Worm (Caenorhabditis elegans) whole organism, mixed stage, embryonic: ENCODE measurements around the gene Y38H8A.7.

Experiments used
- bed-3 ChIP-seq: fragments of 200-800 bp; sonication (Bioruptor generic); optimal IDR thresholded peaks from 3 replicates; lab custom pipeline; 2018; ENCODE audit warnings: mild to moderate bottlenecking, missing genetic modification characterization, moderate library complexity, missing compliant biosample characterization
- blmp-1 ChIP-seq: fragments of 150-350 bp; optimal IDR thresholded peaks from 2 replicates; lab custom pipeline; 2014; ENCODE audit warnings: missing biosample characterization, missing genetic modification characterization
- ceh-39 ChIP-seq: fragments of 150-350 bp; optimal IDR thresholded peaks from 2 replicates; lab custom pipeline; 2014; ENCODE audit warnings: missing biosample characterization, missing genetic modification characterization
- ceh-43 ChIP-seq: fragments of 200-800 bp; sonication (Bioruptor generic); optimal IDR thresholded peaks from 2 replicates; lab custom pipeline; 2018; ENCODE audit warnings: mild to moderate bottlenecking, missing genetic modification characterization, moderate library complexity, missing compliant biosample characterization
- ceh-83 ChIP-seq: fragments of 200-800 bp; sonication (Bioruptor generic); optimal IDR thresholded peaks from 2 replicates; lab custom pipeline; 2018; ENCODE audit warnings: mild to moderate bottlenecking, missing genetic modification characterization, missing compliant biosample characterization
- ces-1 ChIP-seq: fragments of 150-350 bp; optimal IDR thresholded peaks from 2 replicates; lab custom pipeline; 2014; ENCODE audit warnings: missing biosample characterization, missing genetic modification reagents, missing genetic modification characterization
- drap-1 ChIP-seq: fragments of 200-800 bp; sonication (Bioruptor generic); optimal IDR thresholded peaks from 3 replicates; lab custom pipeline; 2018; ENCODE audit warnings: mild to moderate bottlenecking, missing genetic modification characterization, missing compliant biosample characterization
- elt-3 ChIP-seq: fragments of 150-350 bp; optimal IDR thresholded peaks from 2 replicates; lab custom pipeline; 2014; ENCODE audit warnings: missing biosample characterization, missing genetic modification characterization
- flh-1 ChIP-seq: fragments of 200-800 bp; sonication (Bioruptor generic); optimal IDR thresholded peaks from 2 replicates; lab custom pipeline; 2018; ENCODE audit warnings: mild to moderate bottlenecking, missing genetic modification characterization, moderate library complexity, missing compliant biosample characterization
- ham-2 ChIP-seq: fragments of 200-800 bp; sonication (Bioruptor generic); optimal IDR thresholded peaks from 2 replicates; lab custom pipeline; 2018; ENCODE audit warnings: mild to moderate bottlenecking, missing genetic modification characterization, missing compliant biosample characterization
- hlh-1 ChIP-seq: fragments of 150-350 bp; optimal IDR thresholded peaks from 2 replicates; lab custom pipeline; 2014; ENCODE audit warnings: missing biosample characterization, missing genetic modification reagents, missing genetic modification characterization
- lin-13 ChIP-seq: fragments of 150-350 bp; optimal IDR thresholded peaks from 2 replicates; lab custom pipeline; 2014; ENCODE audit warnings: missing biosample characterization, missing genetic modification characterization
- lin-32 ChIP-seq: fragments of 200-800 bp; sonication (Bioruptor generic); optimal IDR thresholded peaks from 2 replicates; lab custom pipeline; 2018; ENCODE audit warnings: mild to moderate bottlenecking, missing genetic modification characterization, missing compliant biosample characterization
- lsy-2 ChIP-seq: fragments of 150-350 bp; optimal IDR thresholded peaks from 2 replicates; lab custom pipeline; 2014; ENCODE audit warnings: missing biosample characterization, missing genetic modification characterization
- mab-5 ChIP-seq: fragments of 150-350 bp; optimal IDR thresholded peaks from 2 replicates; lab custom pipeline; 2014; ENCODE audit warnings: missing biosample characterization, missing genetic modification characterization
- mls-2 ChIP-seq: sonication (generic microtip); optimal IDR thresholded peaks from 2 replicates; lab custom pipeline; 2016; ENCODE audit warnings: mild to moderate bottlenecking, missing genetic modification characterization, moderate library complexity, missing compliant biosample characterization
- nhr-12 ChIP-seq: fragments of 150-350 bp; optimal IDR thresholded peaks from 2 replicates; lab custom pipeline; 2014; ENCODE audit warnings: missing biosample characterization, missing genetic modification characterization
- nhr-2 ChIP-seq: fragments of 150-350 bp; optimal IDR thresholded peaks from 2 replicates; lab custom pipeline; 2014; ENCODE audit warnings: missing biosample characterization, missing genetic modification characterization
- nhr-237 ChIP-seq: fragments of 150-350 bp; optimal IDR thresholded peaks from 2 replicates; lab custom pipeline; 2014; ENCODE audit warnings: missing biosample characterization, missing genetic modification characterization
- nhr-28 ChIP-seq: fragments of 150-350 bp; optimal IDR thresholded peaks from 2 replicates; lab custom pipeline; 2014; ENCODE audit warnings: missing biosample characterization, missing genetic modification characterization
- nhr-76 ChIP-seq: sonication (generic microtip); optimal IDR thresholded peaks from 2 replicates; lab custom pipeline; 2017; ENCODE audit warnings: missing biosample characterization, missing genetic modification characterization
- sem-2 ChIP-seq: fragments of 200-800 bp; sonication (Bioruptor generic); optimal IDR thresholded peaks from 2 replicates; lab custom pipeline; 2018; ENCODE audit warnings: mild to moderate bottlenecking, missing genetic modification characterization, missing compliant biosample characterization
- sptf-1 ChIP-seq: sonication (generic microtip); optimal IDR thresholded peaks from 2 replicates; lab custom pipeline; 2017; ENCODE audit warnings: mild to moderate bottlenecking, missing genetic modification characterization, moderate library complexity, missing compliant biosample characterization
- unc-120 ChIP-seq: sonication (generic microtip); optimal IDR thresholded peaks from 2 replicates; lab custom pipeline; 2017; ENCODE audit warnings: missing genetic modification characterization, missing compliant biosample characterization; ENCODE audit not compliant: poor library complexity, severe bottlenecking
- unc-39 ChIP-seq: fragments of 150-350 bp; optimal IDR thresholded peaks from 2 replicates; lab custom pipeline; 2014; ENCODE audit warnings: missing biosample characterization, missing genetic modification characterization
- unc-62 ChIP-seq: fragments of 150-350 bp; optimal IDR thresholded peaks from 2 replicates; lab custom pipeline; 2014; ENCODE audit warnings: missing biosample characterization, missing genetic modification reagents, missing genetic modification characterization
- zip-8 ChIP-seq: fragments of 150-350 bp; optimal IDR thresholded peaks from 2 replicates; lab custom pipeline; 2014; ENCODE audit warnings: missing biosample characterization, missing genetic modification characterization
- ztf-11 ChIP-seq: fragments of 150-350 bp; optimal IDR thresholded peaks from 2 replicates; lab custom pipeline; 2014; ENCODE audit warnings: missing biosample characterization, missing genetic modification characterization

The Y38H8A.7 gene

DNA sequence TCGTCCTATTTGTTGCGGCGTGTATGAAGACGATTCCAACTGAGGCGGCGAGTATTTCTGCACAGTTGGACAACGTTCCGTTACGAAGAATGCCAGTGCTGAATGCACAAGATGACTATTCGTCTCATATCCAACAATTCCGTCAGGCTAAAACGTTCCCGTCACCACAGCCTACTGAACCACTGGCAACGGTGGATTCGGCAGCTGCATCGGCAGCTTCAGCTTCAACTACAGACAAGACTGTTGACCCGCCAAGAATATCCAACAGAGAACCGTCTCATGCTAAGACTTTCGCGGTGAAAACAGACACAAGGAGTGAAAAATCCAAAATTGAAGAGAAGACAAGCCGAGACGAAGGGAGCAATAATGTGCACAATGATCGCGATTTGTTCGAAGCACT is 28.3 kb downstream of the Y38H8A.7 start:
- no peak for TF ChIP-seq nhr-12 (tag; lab: Kevin White, UChicago)
- no peak for TF ChIP-seq hlh-1 (tag; lab: Kevin White, UChicago)
- TF ChIP-seq lsy-2 (tag; lab: Kevin White, UChicago) = no peak
- TF ChIP-seq nhr-76 (tag; lab: Kevin White, UChicago) = no peak
- TF ChIP-seq unc-39 (tag; lab: Kevin White, UChicago) = no peak
- no peak for TF ChIP-seq unc-62
- no peak for TF ChIP-seq ces-1 (GFP tag; lab: Kevin White, UChicago)
- TF ChIP-seq unc-120 = no peak
- TF ChIP-seq nhr-2 (tag; lab: Kevin White, UChicago) = no peak
- no peak for TF ChIP-seq sptf-1 (tag; lab: Kevin White, UChicago)
- TF ChIP-seq, all 35 proteins: peak for 0

DNA sequence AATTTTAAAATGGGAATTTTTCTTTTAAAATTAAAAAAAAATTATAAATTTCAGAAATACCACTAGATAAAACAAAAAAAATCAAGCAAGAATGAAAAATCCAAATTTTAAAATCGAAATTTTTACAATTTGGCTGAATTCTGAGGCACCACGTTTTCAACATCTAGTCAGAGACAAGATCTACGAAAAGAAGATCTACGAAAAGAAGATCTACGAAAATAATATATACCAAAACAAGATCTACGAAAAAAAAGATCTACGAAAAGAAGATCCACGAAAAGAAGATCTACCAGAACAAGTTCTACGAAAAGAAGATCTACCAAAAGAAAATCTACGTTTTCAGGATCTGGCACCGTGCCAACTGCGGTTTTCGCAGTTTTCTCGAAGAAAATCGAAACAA is 31.7 kb downstream of the Y38H8A.7 start:
- TF ChIP-seq nhr-2 (tag; lab: Kevin White, UChicago) = no peak
- TF ChIP-seq ham-2 (GFP tag; lab: Kevin White, UChicago) = no peak
- TF ChIP-seq nhr-237 (tag; lab: Kevin White, UChicago) = no peak
- TF ChIP-seq nhr-76 (tag; lab: Kevin White, UChicago) = no peak
- TF ChIP-seq nhr-12 (tag; lab: Kevin White, UChicago) = no peak
- no peak for TF ChIP-seq ceh-43 (GFP tag; lab: Kevin White, UChicago)
- TF ChIP-seq lsy-2 (tag; lab: Kevin White, UChicago) = no peak
- no peak for TF ChIP-seq sem-2 (GFP tag; lab: Kevin White, UChicago)
- TF ChIP-seq ceh-39 (tag; lab: Kevin White, UChicago) = no peak
- TF ChIP-seq lin-13 (tag; lab: Kevin White, UChicago) = no peak
- TF ChIP-seq bed-3 = no peak
- no peak for TF ChIP-seq drap-1 (GFP tag; lab: Kevin White, UChicago)
- no peak for TF ChIP-seq lin-32 (GFP tag; lab: Kevin White, UChicago)

DNA sequence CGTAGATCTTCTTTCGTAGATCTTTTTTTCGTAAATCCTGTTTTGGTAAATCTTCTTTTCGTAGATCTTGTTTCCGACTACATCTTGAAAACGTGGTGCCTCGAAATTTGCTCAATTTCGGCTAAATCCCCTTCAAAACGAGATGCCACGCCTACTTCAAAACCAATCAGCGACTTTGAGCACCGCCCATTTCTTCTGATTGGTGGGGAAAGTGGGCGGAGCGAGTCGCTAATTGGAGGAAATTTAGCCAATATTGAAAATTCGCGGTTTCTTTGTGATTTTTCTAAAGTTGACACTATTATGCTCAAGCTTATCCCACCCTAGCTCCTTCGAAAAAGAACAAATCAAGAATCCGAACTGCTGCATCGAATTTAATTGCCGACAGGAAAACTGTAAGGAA is 32.3 kb downstream of the Y38H8A.7 start:
- no peak for TF ChIP-seq lin-32 (GFP tag; lab: Kevin White, UChicago)
- TF ChIP-seq lsy-2 (tag; lab: Kevin White, UChicago) = no peak
- no peak for TF ChIP-seq nhr-28 (tag; lab: Kevin White, UChicago)
- no peak for TF ChIP-seq bed-3
- no peak for TF ChIP-seq lin-13 (tag; lab: Kevin White, UChicago)
- TF ChIP-seq, all 35 proteins: peak for 0

ce11 chrIV:13492271-13492670 is 37.0 kb downstream of the Y38H8A.7 start, which contains the start of gene Y45F10A.7:
Y45F10A.7 (plus strand) TSS chrIV:13492571.
- TF ChIP-seq blmp-1 (tag; lab: Kevin White, UChicago) = no peak
- no peak for TF ChIP-seq nhr-12 (tag; lab: Kevin White, UChicago)
- TF ChIP-seq, all 35 proteins: peak for 0

ce11 chrIV:13493719-13494118 is 38.4 kb downstream of the Y38H8A.7 start:
- TF ChIP-seq lin-32 (GFP tag; lab: Kevin White, UChicago) (no peak), elt-3 (no peak), drap-1 (GFP tag; lab: Kevin White, UChicago) (no peak), bed-3 (no peak), mab-5 (tag; lab: Kevin White, UChicago) (no peak), mls-2 (no peak), nhr-12 (tag; lab: Kevin White, UChicago) (no peak), ceh-39 (tag; lab: Kevin White, UChicago) (no peak), blmp-1 (tag; lab: Kevin White, UChicago) (no peak), unc-120 (no peak), ztf-11 (tag; lab: Kevin White, UChicago) (no peak), flh-1 (GFP tag; lab: Kevin White, UChicago) (no peak), nhr-237 (tag; lab: Kevin White, UChicago) (no peak), ham-2 (GFP tag; lab: Kevin White, UChicago) (no peak), sptf-1 (tag; lab: Kevin White, UChicago) (no peak), sem-2 (GFP tag; lab: Kevin White, UChicago) (no peak), zip-8 (tag; lab: Kevin White, UChicago) (no peak), ceh-43 (GFP tag; lab: Kevin White, UChicago) (no peak), ceh-83 (no peak)

DNA sequence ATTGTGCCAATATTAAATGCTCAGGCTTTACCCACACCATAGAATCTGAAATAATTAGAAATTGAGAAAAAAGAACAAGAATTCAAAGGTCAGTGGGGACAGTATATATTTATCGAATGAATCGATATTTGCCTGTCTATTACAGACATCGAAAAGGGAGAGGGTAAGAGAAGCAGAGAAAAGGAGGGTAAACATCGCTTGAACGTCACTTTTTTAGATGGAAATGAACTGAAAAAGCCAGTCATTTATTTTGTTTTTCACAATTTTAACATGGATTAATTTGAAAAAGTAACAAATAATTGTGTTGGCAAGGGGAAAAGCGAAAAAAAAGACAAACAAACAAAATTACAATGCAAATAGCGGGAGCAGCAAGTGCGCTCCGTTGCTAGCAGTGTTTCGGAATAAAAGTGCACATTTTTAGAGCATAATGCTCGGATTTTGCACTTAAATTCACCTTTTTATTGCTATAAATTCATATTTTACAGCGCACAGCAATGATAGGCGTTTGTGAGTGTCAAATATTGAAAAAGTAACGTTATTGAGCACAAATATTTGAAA is 47.6 kb downstream of the Y38H8A.7 start, which contains the start of gene tbc-9:
TSS of gene tbc-9 (minus strand) at position 51 of the 558 bp plus-strand sequence.
- TF ChIP-seq ceh-83 = no peak
- TF ChIP-seq lin-32 (GFP tag; lab: Kevin White, UChicago) = no peak
